Worm (Caenorhabditis elegans) whole organism, L3 larva: Measurements from ENCODE around the gene F53B2.5.

Experiments
- ama-1 ChIP-seq: fragments of 150-350 bp; optimal IDR thresholded peaks from 2 replicates; lab custom pipeline; 2018
- lin-39 ChIP-seq: fragments of 150-350 bp; optimal IDR thresholded peaks from 2 replicates; lab custom pipeline; 2018; ENCODE audit warnings: missing biosample characterization, missing genetic modification reagents, missing genetic modification characterization
- nhr-25 ChIP-seq: sonication (generic microtip); optimal IDR thresholded peaks from 2 replicates; lab custom pipeline; 2017; ENCODE audit warnings: missing biosample characterization, missing genetic modification characterization
- nhr-77 ChIP-seq: fragments of 150-350 bp; optimal IDR thresholded peaks from 2 replicates; lab custom pipeline; 2014; ENCODE audit warnings: missing biosample characterization, missing genetic modification characterization
- skn-1 ChIP-seq: fragments of 150-350 bp; optimal IDR thresholded peaks from 2 replicates; lab custom pipeline; 2014; ENCODE audit warnings: missing biosample characterization, missing genetic modification characterization
- tbx-2 ChIP-seq: sonication (generic microtip); optimal IDR thresholded peaks from 2 replicates; lab custom pipeline; 2016; ENCODE audit warnings: mild to moderate bottlenecking, missing genetic modification characterization, missing compliant biosample characterization

ce11 chrIV:12547824-12548223 is 16.9 kb upstream of the F53B2.5 start, which contains the start of gene ipmk-1:
- TF ChIP-seq nhr-25 (no peak), skn-1 (no peak), nhr-77 (tag; lab: Kevin White, UChicago) (no peak), ama-1 (lab: Kevin White, UChicago) (no peak), tbx-2 (no peak), lin-39 (tag; lab: Kevin White, UChicago) (no peak)
